Fruit fly (Drosophila melanogaster): ENCODE results near the gene CG12994.

Gene CG12994

DNA sequence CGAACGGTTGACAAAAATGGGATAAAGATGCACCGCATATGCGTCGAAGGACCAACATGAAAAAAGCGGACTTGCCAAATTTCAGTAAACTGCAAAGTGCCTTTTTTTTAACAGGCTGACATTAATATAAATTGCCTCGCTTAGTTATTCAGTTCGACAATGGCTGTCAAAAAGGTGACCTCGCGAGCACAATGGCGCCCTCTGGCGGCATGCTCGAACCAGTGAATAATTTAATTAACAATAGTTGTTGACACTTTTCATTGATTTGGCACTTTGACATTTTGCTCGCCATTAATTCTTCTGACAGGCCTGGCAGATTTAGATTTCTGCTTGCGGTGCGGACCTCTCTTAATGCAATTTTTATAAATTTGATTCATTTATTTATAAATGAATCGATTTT is 28.7 kb upstream of the CG12994 start:
- TF ChIP-seq CTCF (GFP tag; optimal IDR thresholded peaks at IDR 0.05) = peak; percentile 86
- peak; percentile 19 for TF ChIP-seq Med (GFP tag)
- TF ChIP-seq CG32767 (GFP tag; IDR thresholded peaks at IDR 0.05) = no peak
- no peak for TF ChIP-seq CG16815 (GFP tag; optimal IDR thresholded peaks at IDR 0.05)

DNA sequence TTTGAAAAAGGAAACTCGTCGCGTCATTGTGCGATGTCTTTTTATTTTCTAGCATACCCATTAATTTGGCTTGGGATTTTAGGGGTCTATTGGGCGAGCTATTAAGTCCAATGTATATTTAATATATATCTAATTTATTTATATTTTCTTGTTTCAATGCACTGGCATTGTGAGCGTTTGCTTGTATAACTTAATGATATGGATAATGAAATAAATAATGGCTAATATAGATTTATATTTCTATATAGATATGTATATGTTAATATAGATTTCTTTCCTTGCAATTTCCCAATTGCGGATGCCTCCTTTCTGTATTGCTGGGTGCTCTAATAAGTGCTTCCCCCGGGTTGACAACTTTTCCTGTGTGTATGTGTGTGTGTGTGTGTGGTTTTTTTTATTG is 27.8 kb upstream of the CG12994 start:
- TF ChIP-seq NfI (GFP tag; optimal IDR thresholded peaks at IDR 0.05) (no peak), Doc2 (GFP tag; IDR thresholded peaks at IDR 0.05) (no peak), grn (GFP tag; optimal IDR thresholded peaks at IDR 0.05) (no peak), MESR4 (GFP tag; optimal IDR thresholded peaks at IDR 0.05) (no peak), HLH3B (GFP tag; IDR thresholded peaks at IDR 0.05) (no peak), run (tag; optimal IDR thresholded peaks at IDR 0.05) (no peak), Kr (GFP tag; optimal IDR thresholded peaks at IDR 0.05) (no peak), ci (GFP tag; IDR thresholded peaks at IDR 0.05) (no peak), Stat92E (GFP tag; optimal IDR thresholded peaks at IDR 0.05) (no peak), CG9609 (GFP tag; optimal IDR thresholded peaks at IDR 0.05) (no peak), CG12769 (tag; optimal IDR thresholded peaks at IDR 0.05) (no peak), emc (GFP tag; optimal IDR thresholded peaks at IDR 0.05) (no peak), CG6765 (GFP tag; optimal IDR thresholded peaks at IDR 0.05) (no peak), hbn (GFP tag; IDR thresholded peaks at IDR 0.05; ENCODE audit: partially characterized antibody) (no peak), btn (GFP tag; optimal IDR thresholded peaks at IDR 0.05) (no peak), CG9215 (GFP tag; IDR thresholded peaks at IDR 0.05) (no peak), Sox102F (GFP tag; optimal IDR thresholded peaks at IDR 0.05) (peak; percentile 23), E2f1 (GFP tag; IDR thresholded peaks at IDR 0.05) (no peak), NFAT (GFP tag; IDR thresholded peaks at IDR 0.05) (no peak), Hmr (GFP tag; optimal IDR thresholded peaks at IDR 0.05) (no peak), schlank (tag; optimal IDR thresholded peaks at IDR 0.05) (no peak), CG10209 (GFP tag; optimal IDR thresholded peaks at IDR 0.05) (peak; percentile 20), CG6175 (GFP tag; IDR thresholded peaks at IDR 0.05) (no peak), CG12659 (GFP tag; optimal IDR thresholded peaks at IDR 0.05) (no peak), kay (GFP tag; optimal IDR thresholded peaks at IDR 0.05) (no peak), CG7839 (tag; optimal IDR thresholded peaks at IDR 0.05) (no peak), Hmx (GFP tag; optimal IDR thresholded peaks at IDR 0.05) (no peak), bcd (GFP tag; optimal IDR thresholded peaks at IDR 0.05) (no peak), CG3065 (GFP tag; optimal IDR thresholded peaks at IDR 0.05) (no peak), Deaf1 (tag; optimal IDR thresholded peaks at IDR 0.05) (no peak), danr (GFP tag; IDR thresholded peaks at IDR 0.05) (no peak), CG30403 (GFP tag; optimal IDR thresholded peaks at IDR 0.05) (peak; percentile 2), Fer1 (GFP tag; optimal IDR thresholded peaks at IDR 0.05) (no peak), oc (tag; optimal IDR thresholded peaks at IDR 0.05) (peak; percentile 2), CG42726 (GFP tag; IDR thresholded peaks at IDR 0.05; ENCODE audit: partially characterized antibody) (no peak), ara (GFP tag; IDR thresholded peaks at IDR 0.05) (0 out of 2 replicates have a peak, but pooled peaks have one; percentile 4), CG31441 (GFP tag; IDR thresholded peaks at IDR 0.05) (peak; percentile 68), phol (tag; optimal IDR thresholded peaks at IDR 0.05) (peak; percentile 62), croc (GFP tag; conservative IDR thresholded peaks at IDR 0.05) (peak; percentile 45; the same call in 2 of the 3 replicates), CG2120 (GFP tag; optimal IDR thresholded peaks at IDR 0.05) (no peak), onecut (GFP tag; IDR thresholded peaks at IDR 0.05) (no peak), gcm2 (GFP tag; optimal IDR thresholded peaks at IDR 0.05) (no peak), CG6683 (GFP tag; optimal IDR thresholded peaks at IDR 0.05) (no peak), D (optimal IDR thresholded peaks at IDR 0.05) (no peak), D (GFP tag; optimal IDR thresholded peaks at IDR 0.05) (peak; percentile 65), gfzf (GFP tag; optimal IDR thresholded peaks at IDR 0.05) (no peak), CG7556 (GFP tag; optimal IDR thresholded peaks at IDR 0.05) (peak; percentile 27)
